Worm (Caenorhabditis elegans) whole organism, young adult: ENCODE results near the gene K06H7.8.

ENCODE experiments used
- B0336.3 ChIP-seq: fragments of 200-800 bp; sonication (Bioruptor generic); IDR thresholded peaks from 2 replicates; pipeline ENCODE4 v1.3.6; 2022; ENCODE audit warnings: missing genetic modification characterization, missing compliant biosample characterization
- C06A6.2 ChIP-seq: fragments of 200-800 bp; sonication (Bioruptor generic); conservative IDR thresholded peaks from 2 replicates; pipeline ENCODE4 v1.3.6; 2022; ENCODE audit warnings: missing genetic modification characterization, missing compliant biosample characterization
- D2030.7 ChIP-seq: fragments of 200-800 bp; sonication (Bioruptor generic); IDR thresholded peaks from 2 replicates; pipeline ENCODE4 v1.3.6; 2022; ENCODE audit warnings: missing genetic modification reagents, missing genetic modification characterization, missing compliant biosample characterization
- F23B12.7 ChIP-seq: sonication (generic microtip); optimal IDR thresholded peaks from 2 replicates; lab custom pipeline; 2017; ENCODE audit warnings: missing genetic modification characterization, mild to moderate bottlenecking, missing compliant biosample characterization, antibody characterized with exemption, moderate library complexity; ENCODE audit not compliant: insufficient read depth
- F33H1.4 ChIP-seq: fragments of 200-800 bp; sonication (Bioruptor generic); IDR thresholded peaks from 2 replicates; pipeline ENCODE4 v1.3.6; 2022; ENCODE audit warnings: missing genetic modification reagents, missing genetic modification characterization, missing compliant biosample characterization
- F57C9.4 ChIP-seq: sonication (generic microtip); optimal IDR thresholded peaks from 2 replicates; lab custom pipeline; 2017; ENCODE audit warnings: mild to moderate bottlenecking, missing genetic modification characterization, missing compliant biosample characterization
- K11D2.4 ChIP-seq: fragments of 200-800 bp; sonication (Bioruptor generic); IDR thresholded peaks from 2 replicates; pipeline ENCODE4 v1.3.6; 2022; ENCODE audit warnings: missing genetic modification reagents, missing genetic modification characterization, missing compliant biosample characterization
- K12H6.12 ChIP-seq: fragments of 200-800 bp; sonication (Bioruptor generic); optimal IDR thresholded peaks from 2 replicates; lab custom pipeline; 2018; ENCODE audit warnings: mild to moderate bottlenecking, missing genetic modification characterization, missing compliant biosample characterization
- Y67H2A.10 ChIP-seq: fragments of 200-800 bp; sonication (Bioruptor generic); conservative IDR thresholded peaks from 2 replicates; pipeline ENCODE4 v1.3.6; 2022; ENCODE audit warnings: missing genetic modification reagents, missing genetic modification characterization, missing compliant biosample characterization
- Y79H2A.3 ChIP-seq: fragments of 200-800 bp; sonication (Bioruptor generic); conservative IDR thresholded peaks from 2 replicates; pipeline ENCODE4 v1.3.6; 2022; ENCODE audit warnings: missing genetic modification reagents, missing genetic modification characterization, missing compliant biosample characterization
- ZK185.1 ChIP-seq: sonication (generic microtip); optimal IDR thresholded peaks from 2 replicates; lab custom pipeline; 2016; ENCODE audit warnings: mild to moderate bottlenecking, missing genetic modification characterization, missing compliant biosample characterization; ENCODE audit not compliant: poor library complexity, severe bottlenecking
- attf-3 ChIP-seq: fragments of 200-800 bp; sonication (Bioruptor generic); conservative IDR thresholded peaks from 2 replicates; pipeline ENCODE4 v1.3.6; 2022; ENCODE audit warnings: missing genetic modification reagents, missing genetic modification characterization, missing compliant biosample characterization
- bed-2 ChIP-seq: fragments of 200-800 bp; sonication (Bioruptor generic); IDR thresholded peaks from 2 replicates; pipeline ENCODE4 v1.3.6; 2022; ENCODE audit warnings: missing genetic modification reagents, missing genetic modification characterization, missing compliant biosample characterization
- ceh-27 ChIP-seq: fragments of 200-800 bp; sonication (Bioruptor generic); optimal IDR thresholded peaks from 2 replicates; lab custom pipeline; 2018; ENCODE audit warnings: mild to moderate bottlenecking, missing genetic modification characterization, moderate library complexity, missing compliant biosample characterization
- ceh-58 ChIP-seq: fragments of 200-800 bp; sonication (Bioruptor generic); IDR thresholded peaks from 2 replicates; pipeline ENCODE4 v1.3.6; 2022; ENCODE audit warnings: missing genetic modification characterization, missing compliant biosample characterization
- ceh-91 ChIP-seq: fragments of 200-800 bp; sonication (Bioruptor generic); IDR thresholded peaks from 2 replicates; pipeline ENCODE4 v1.3.6; 2022; ENCODE audit warnings: missing genetic modification reagents, missing genetic modification characterization, missing compliant biosample characterization
- egl-44 ChIP-seq: fragments of 200-800 bp; sonication (Bioruptor generic); IDR thresholded peaks from 2 replicates; pipeline ENCODE4 v1.3.6; 2022; ENCODE audit warnings: missing genetic modification reagents, missing genetic modification characterization, missing compliant biosample characterization
- ekl-4 ChIP-seq: fragments of 200-800 bp; sonication (Bioruptor generic); IDR thresholded peaks from 2 replicates; pipeline ENCODE4 v1.3.6; 2022; ENCODE audit warnings: missing genetic modification reagents, missing genetic modification characterization, missing compliant biosample characterization
- ets-4 ChIP-seq: fragments of 200-800 bp; sonication (Bioruptor generic); optimal IDR thresholded peaks from 2 replicates; lab custom pipeline; 2018; ENCODE audit warnings: mild to moderate bottlenecking, missing genetic modification characterization, missing compliant biosample characterization
- fkh-3 ChIP-seq: sonication (generic microtip); optimal IDR thresholded peaks from 2 replicates; lab custom pipeline; 2016; ENCODE audit warnings: mild to moderate bottlenecking, missing genetic modification characterization, missing compliant biosample characterization
- him-1 ChIP-seq: sonication (generic microtip); optimal IDR thresholded peaks from 2 replicates; lab custom pipeline; 2016; ENCODE audit warnings: missing genotype, missing genetic modification reagents, missing genetic modification characterization, missing compliant biosample characterization
- hlh-26 ChIP-seq: fragments of 200-800 bp; sonication (Bioruptor generic); conservative IDR thresholded peaks from 2 replicates; pipeline ENCODE4 v1.3.6; 2022; ENCODE audit warnings: missing genetic modification reagents, missing genetic modification characterization, missing compliant biosample characterization
- hsf-1 ChIP-seq: fragments of 200-800 bp; sonication (Bioruptor generic); IDR thresholded peaks from 2 replicates; pipeline ENCODE4 v1.3.6; 2022; ENCODE audit warnings: missing genetic modification reagents, missing genetic modification characterization, missing compliant biosample characterization
- let-607 ChIP-seq, 2 experiments: fragments of 200-800 bp in 1 of 2; sonication (Bioruptor generic) in 1 of 2; sonication (generic microtip) in 1 of 2; optimal IDR thresholded peaks; 2 replicates each; lab custom pipeline; 2016 to 2018; ENCODE audit warnings: mild to moderate bottlenecking in 2 of 2, missing compliant biosample characterization in 2 of 2, missing genetic modification characterization in 2 of 2, moderate library complexity in 2 of 2, missing genotype in 1 of 2
- lin-35 ChIP-seq, 3 experiments: fragments of 150-350 bp in 2 of 3; sonication (generic microtip) in 1 of 3; optimal IDR thresholded peaks; 2 replicates each; lab custom pipeline; 2014 to 2018; ENCODE audit warnings: missing biosample characterization in 3 of 3, missing genetic modification characterization in 3 of 3, missing genetic modification reagents in 3 of 3
- lin-40 ChIP-seq: sonication (generic microtip); optimal IDR thresholded peaks from 2 replicates; lab custom pipeline; 2016; ENCODE audit warnings: missing genetic modification characterization, mild to moderate bottlenecking, missing compliant biosample characterization, missing genotype, missing genetic modification reagents
- lin-54 ChIP-seq: fragments of 200-800 bp; sonication (Bioruptor generic); optimal IDR thresholded peaks from 2 replicates; lab custom pipeline; 2018; ENCODE audit warnings: mild to moderate bottlenecking, missing genetic modification characterization, missing compliant biosample characterization
- lir-1 ChIP-seq: fragments of 200-800 bp; sonication (Bioruptor generic); conservative IDR thresholded peaks from 2 replicates; pipeline ENCODE4 v1.3.6; 2022; ENCODE audit warnings: missing genetic modification reagents, missing genetic modification characterization, missing compliant biosample characterization
- madf-10 ChIP-seq: sonication (generic microtip); optimal IDR thresholded peaks from 2 replicates; lab custom pipeline; 2016; ENCODE audit warnings: mild to moderate bottlenecking, missing genetic modification characterization, missing compliant biosample characterization
- madf-3 ChIP-seq: fragments of 200-800 bp; sonication (Bioruptor generic); IDR thresholded peaks from 2 replicates; pipeline ENCODE4 v1.3.6; 2022; ENCODE audit warnings: missing genetic modification reagents, missing genetic modification characterization, missing compliant biosample characterization
- mcd-1 ChIP-seq: fragments of 200-800 bp; sonication (Bioruptor generic); IDR thresholded peaks from 2 replicates; pipeline ENCODE4 v1.3.6; 2022; ENCODE audit warnings: missing genetic modification reagents, missing genetic modification characterization, missing compliant biosample characterization
- mel-28 ChIP-seq: sonication (generic microtip); optimal IDR thresholded peaks from 2 replicates; lab custom pipeline; 2016; ENCODE audit warnings: borderline replicate concordance, mild to moderate bottlenecking, missing genetic modification characterization, missing compliant biosample characterization
- mes-4 ChIP-seq: sonication (generic microtip); optimal IDR thresholded peaks from 2 replicates; lab custom pipeline; 2016; ENCODE audit warnings: missing genotype, missing genetic modification characterization, missing compliant biosample characterization
- mxl-1 ChIP-seq: sonication (generic microtip); optimal IDR thresholded peaks from 2 replicates; lab custom pipeline; 2016; ENCODE audit warnings: missing genetic modification characterization, missing compliant biosample characterization
- nfyb-1 ChIP-seq: fragments of 200-800 bp; sonication (Bioruptor generic); IDR thresholded peaks from 2 replicates; pipeline ENCODE4 v1.3.6; 2022; ENCODE audit warnings: missing genetic modification reagents, missing genetic modification characterization, missing compliant biosample characterization
- rcor-1 ChIP-seq: fragments of 200-800 bp; sonication (Bioruptor generic); IDR thresholded peaks from 2 replicates; pipeline ENCODE4 v1.3.6; 2022; ENCODE audit warnings: missing genetic modification reagents, missing genetic modification characterization, missing compliant biosample characterization
- rec-8 ChIP-seq, 2 experiments: sonication (generic microtip); optimal IDR thresholded peaks; 2 replicates each; lab custom pipeline; 2016; ENCODE audit warnings: mild to moderate bottlenecking in 2 of 2, missing genetic modification characterization in 2 of 2, missing genetic modification reagents in 2 of 2, missing genotype in 2 of 2, missing biosample characterization in 1 of 2, missing compliant biosample characterization in 1 of 2, moderate library complexity in 1 of 2
- repo-1 ChIP-seq: sonication (generic microtip); optimal IDR thresholded peaks from 2 replicates; lab custom pipeline; 2017; ENCODE audit warnings: mild to moderate bottlenecking, missing genetic modification characterization, missing compliant biosample characterization
- snpc-1.1 ChIP-seq: sonication (generic microtip); optimal IDR thresholded peaks from 2 replicates; lab custom pipeline; 2017; ENCODE audit warnings: missing genetic modification characterization, mild to moderate bottlenecking, missing compliant biosample characterization, antibody characterized with exemption, moderate library complexity, missing genotype, missing genetic modification reagents; ENCODE audit not compliant: insufficient read depth
- snpc-4 ChIP-seq, 5 experiments: fragments of 150-350 bp in 1 of 5; sonication (generic microtip) in 4 of 5; optimal IDR thresholded peaks; 2 replicates each; lab custom pipeline; 2014 to 2018; ENCODE audit warnings: missing genetic modification characterization in 5 of 5, missing biosample characterization in 3 of 5, antibody characterized with exemption in 2 of 5, mild to moderate bottlenecking in 2 of 5, missing compliant biosample characterization in 2 of 5, missing genotype in 2 of 5, moderate library complexity in 2 of 5, missing genetic modification reagents in 1 of 5
- tbx-9 ChIP-seq: sonication (generic microtip); optimal IDR thresholded peaks from 2 replicates; lab custom pipeline; 2016; ENCODE audit warnings: borderline replicate concordance, missing genetic modification characterization, inconsistent platforms, missing compliant biosample characterization
- zfh-2 ChIP-seq: fragments of 200-800 bp; sonication (Bioruptor generic); conservative IDR thresholded peaks from 2 replicates; pipeline ENCODE4 v1.3.6; 2022; ENCODE audit warnings: missing genetic modification reagents, missing genetic modification characterization, missing compliant biosample characterization

K06H7.8 gene

DNA sequence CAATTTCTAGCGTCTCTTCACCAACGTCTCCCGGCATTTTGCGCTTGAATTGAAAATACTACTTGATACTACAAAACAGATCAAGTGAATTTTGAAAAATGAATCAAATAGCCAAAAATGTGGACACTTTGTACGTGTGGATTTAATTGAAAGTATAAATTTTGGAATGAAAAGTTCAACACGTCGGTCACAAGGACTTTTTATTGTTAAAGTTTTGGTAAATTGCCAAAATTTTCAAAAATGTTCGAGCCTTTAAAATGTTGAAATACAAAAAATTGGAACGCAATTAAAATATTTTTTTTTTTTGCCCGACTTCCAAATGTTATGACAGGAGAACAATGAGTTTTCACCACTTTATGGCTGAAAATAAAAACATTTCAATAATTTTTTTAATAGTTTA lies at the start of gene K06H7.8:
TSS of gene K06H7.8 (minus strand) at position 101 of the 400 bp plus-strand sequence.
- TF ChIP-seq tbx-9 (tag; lab: Kevin White, UChicago) (no peak), egl-44 (no peak), F33H1.4 (GFP tag; lab: Robert Waterston, UW) (no peak), F57C9.4 (tag; lab: Kevin White, UChicago) (no peak), lin-35 (GFP tag; optimal IDR thresholded peaks at IDR 0.05; lab: Kevin White, UChicago) (no peak), nfyb-1 (GFP tag; lab: Robert Waterston, UW) (no peak), lin-54 (GFP tag; lab: Kevin White, UChicago) (no peak), fkh-3 (tag; lab: Kevin White, UChicago) (no peak), Y67H2A.10 (GFP tag; lab: Robert Waterston, UW) (no peak), mxl-1 (tag; lab: Kevin White, UChicago) (no peak), rec-8 (tag; optimal IDR thresholded peaks at IDR 0.05; lab: Kevin White, UChicago) (no peak), let-607 (tag; optimal IDR thresholded peaks at IDR 0.05; lab: Kevin White, UChicago) (no peak)
- TF ChIP-seq, all 124 proteins: peak for 0

ce11 chrIII:8145971-8146370 lies 48.0 kb upstream of the K06H7.8 start:
- 0 out of 2 replicates have a peak, but pooled peaks have one; percentile 30 for TF ChIP-seq hsf-1 (GFP tag; lab: Robert Waterston, UW)
- TF ChIP-seq madf-3: 0 out of 2 replicates have a peak, but pooled peaks have one; percentile 39
- TF ChIP-seq hlh-26: no peak
- TF ChIP-seq, all 124 proteins: peak for 2

DNA sequence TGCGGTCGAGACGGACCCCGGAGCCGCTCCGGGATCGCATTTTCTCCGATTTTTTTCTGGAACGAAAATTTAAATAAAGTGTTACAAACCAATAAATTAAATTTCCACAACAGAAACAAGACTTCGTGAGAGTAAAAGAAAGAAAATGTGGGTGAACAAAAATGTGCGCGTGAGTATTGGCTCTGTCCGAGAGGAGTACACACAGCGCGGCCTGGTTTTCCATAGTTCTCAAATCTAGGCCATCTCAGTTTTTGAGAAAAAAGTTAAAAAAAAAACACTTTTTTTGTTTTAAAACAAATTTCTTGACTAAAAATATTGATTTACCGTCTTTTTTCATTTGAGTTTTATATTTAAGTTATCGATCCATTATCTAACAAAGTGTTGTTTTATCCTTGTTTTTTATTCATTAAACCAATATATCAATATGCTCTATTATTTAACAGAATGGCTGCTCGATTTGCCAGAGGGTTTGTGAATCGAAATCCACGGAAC lies 46.6 kb upstream of the K06H7.8 start, which contains the start of the genes C14B9.8 and mrpl-18:
TSS of gene C14B9.8 (minus strand) at position 56 of the 492 bp plus-strand sequence.
TSS of gene mrpl-18 (plus strand) at position 442 of the 492 bp plus-strand sequence.
- TF ChIP-seq ets-4 (GFP tag; lab: Kevin White, UChicago): no peak
- TF ChIP-seq mel-28 (tag; lab: Kevin White, UChicago): no peak
- peak; percentile 27 for TF ChIP-seq lin-40 (tag; lab: Kevin White, UChicago)
- TF ChIP-seq K12H6.12 (tag; lab: Kevin White, UChicago): peak; percentile 35
- TF ChIP-seq mes-4 (tag; lab: Kevin White, UChicago): no peak
- TF ChIP-seq attf-3 (GFP tag; lab: Robert Waterston, UW): peak; percentile 49
- peak; percentile 38 for TF ChIP-seq ceh-27
- TF ChIP-seq rec-8 (tag; optimal IDR thresholded peaks at IDR 0.05; lab: Kevin White, UChicago): peak; percentile 21 to 53
- TF ChIP-seq repo-1 (tag; lab: Kevin White, UChicago): no peak
- TF ChIP-seq F33H1.4 (GFP tag; lab: Robert Waterston, UW): peak; percentile 55
- no peak for TF ChIP-seq ceh-58 (GFP tag; lab: Robert Waterston, UW)
- TF ChIP-seq ekl-4 (GFP tag; lab: Robert Waterston, UW): 0 out of 2 replicates have a peak, but pooled peaks have one; percentile 32
- TF ChIP-seq fkh-3 (tag; lab: Kevin White, UChicago): no peak
- TF ChIP-seq madf-10: peak; percentile 1
- no peak for TF ChIP-seq Y79H2A.3 (GFP tag; lab: Robert Waterston, UW)
- TF ChIP-seq ceh-91 (GFP tag; lab: Robert Waterston, UW): no peak
- 0 out of 2 replicates have a peak, but pooled peaks have one; percentile 31 for TF ChIP-seq bed-2 (GFP tag; lab: Robert Waterston, UW)
- TF ChIP-seq B0336.3 (GFP tag; lab: Robert Waterston, UW): no peak
- no peak for TF ChIP-seq C06A6.2
- peak; percentile 8 for TF ChIP-seq snpc-4 (GFP tag; optimal IDR thresholded peaks at IDR 0.05; lab: Kevin White, UChicago)
- peak in 1 of 4 experiments; percentile 16 for TF ChIP-seq snpc-4 (tag; optimal IDR thresholded peaks at IDR 0.05; lab: Kevin White, UChicago)
- TF ChIP-seq madf-3: 0 out of 2 replicates have a peak, but pooled peaks have one; percentile 14
- TF ChIP-seq snpc-1.1 (tag; lab: Kevin White, UChicago): no peak
- TF ChIP-seq zfh-2: no peak
- peak; percentile 82 for TF ChIP-seq ZK185.1 (tag; lab: Kevin White, UChicago)
- 0 out of 2 replicates have a peak, but pooled peaks have one; percentile 18 for TF ChIP-seq K11D2.4 (GFP tag; lab: Robert Waterston, UW)
- peak; percentile 51; the same call in 1 of the 2 replicates for TF ChIP-seq rcor-1 (GFP tag; lab: Robert Waterston, UW)
- TF ChIP-seq mcd-1: peak; percentile 51; the same call in 1 of the 2 replicates
- peak; percentile 29 for TF ChIP-seq him-1 (tag; lab: Kevin White, UChicago)
- TF ChIP-seq D2030.7: peak; percentile 46; the same call in 1 of the 2 replicates
- peak; percentile 55 for TF ChIP-seq lir-1
- peak; percentile 16 for TF ChIP-seq F23B12.7
